Fruit fly (Drosophila melanogaster): ENCODE measurements around the gene Poxm.

The Poxm gene

DNA sequence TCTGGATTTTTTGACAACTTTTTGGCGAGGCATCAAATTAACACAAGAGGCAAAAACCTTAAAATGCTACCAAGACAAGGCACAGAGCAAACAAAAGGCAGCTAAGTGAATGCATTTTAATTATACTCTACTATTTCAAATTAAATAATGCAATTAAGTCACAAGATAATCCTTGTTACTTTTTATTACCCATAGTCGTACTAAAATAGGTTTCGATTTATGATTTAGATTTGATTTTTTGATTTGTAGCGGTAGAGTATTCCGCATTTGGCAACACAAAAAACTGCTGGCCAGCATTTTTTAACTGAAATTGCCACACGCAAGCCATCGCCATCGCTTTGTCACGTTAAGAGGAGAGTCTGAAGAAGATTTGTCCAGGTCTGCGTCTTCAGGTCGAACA lies 50.9 kb downstream of the Poxm start (continued):
- no peak for TF ChIP-seq brk (GFP tag; optimal IDR thresholded peaks at IDR 0.05)
- no peak for TF ChIP-seq usp (GFP tag; optimal IDR thresholded peaks at IDR 0.05)
- TF ChIP-seq Dif (GFP tag; optimal IDR thresholded peaks at IDR 0.05; ENCODE audit: partially characterized antibody) = no peak

DNA sequence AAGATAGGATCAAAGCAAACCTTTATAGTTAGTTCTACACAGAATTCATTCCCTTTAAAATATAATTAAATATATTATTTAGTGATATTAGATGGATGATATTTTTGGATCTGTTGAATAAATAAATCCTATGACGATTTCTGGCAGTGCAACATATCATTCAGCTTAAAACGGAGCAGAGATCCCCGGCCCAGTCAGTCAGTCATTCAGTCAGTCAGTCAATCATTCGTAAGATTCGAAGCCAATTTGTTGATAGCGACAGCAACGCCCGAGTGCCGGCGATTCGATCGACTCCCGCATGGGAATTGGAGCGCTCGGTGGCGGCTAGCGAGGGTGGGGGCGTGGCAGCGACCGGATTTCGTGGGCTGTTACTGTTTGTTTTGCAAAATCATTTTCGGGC lies 53.6 kb downstream of the Poxm start:
- TF ChIP-seq Dif (GFP tag; optimal IDR thresholded peaks at IDR 0.05; ENCODE audit: partially characterized antibody) = peak; percentile 20
- TF ChIP-seq br (GFP tag; optimal IDR thresholded peaks at IDR 0.05) = no peak
- TF ChIP-seq foxo (GFP tag; optimal IDR thresholded peaks at IDR 0.05) = peak in 1 of 2 experiments; percentile 22
- peak; percentile 19 for TF ChIP-seq Sp1 (GFP tag; optimal IDR thresholded peaks at IDR 0.05)
- TF ChIP-seq Rel (GFP tag; optimal IDR thresholded peaks at IDR 0.05) = no peak
- TF ChIP-seq Rel (tag; optimal IDR thresholded peaks at IDR 0.05) = peak; percentile 38
- TF ChIP-seq HLH106 (tag; optimal IDR thresholded peaks at IDR 0.05) = peak; percentile 43
- no peak for TF ChIP-seq sage (GFP tag; optimal IDR thresholded peaks at IDR 0.05)

DNA sequence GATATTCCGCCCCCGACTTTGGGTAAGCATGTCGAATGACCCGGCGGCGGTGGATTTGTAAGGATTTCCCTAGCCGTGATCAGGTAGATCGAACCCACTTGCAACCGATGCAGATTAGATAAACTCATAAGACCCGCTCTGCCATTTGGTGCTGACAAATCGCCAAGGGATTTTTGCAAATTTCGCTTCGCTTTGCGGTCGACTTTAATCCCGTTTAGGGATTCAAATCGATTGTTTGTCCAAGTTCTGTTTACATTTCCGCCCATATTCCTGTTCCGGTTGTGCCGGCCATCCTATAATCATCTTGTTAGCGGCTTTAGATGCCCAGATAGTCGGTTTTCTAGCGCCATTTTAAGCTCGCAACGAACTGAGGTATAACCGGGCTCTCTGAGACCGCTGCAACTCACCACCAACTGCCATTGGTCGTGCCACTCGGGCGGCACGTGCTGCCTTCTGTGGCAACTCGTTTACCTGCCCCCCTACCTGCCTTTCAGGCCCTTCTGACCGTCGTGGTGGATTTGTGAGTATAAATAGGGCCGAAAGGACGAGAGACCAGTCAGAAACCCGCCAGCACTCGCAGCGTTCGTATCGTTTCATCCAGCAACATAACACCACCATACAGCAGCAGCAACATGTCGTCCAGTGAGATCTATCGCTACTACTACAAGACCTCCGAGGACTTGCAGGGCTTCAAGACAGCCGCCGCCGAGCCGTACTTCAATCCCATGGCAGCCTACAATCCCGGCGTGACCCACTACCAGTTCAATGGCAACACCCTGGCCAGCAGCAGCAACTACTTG lies 55.9 kb downstream of the Poxm start, which contains the start of gene ato:
Gene ato, plus strand, starts transcription at position 559 of the 800 bp plus-strand sequence.
- TF ChIP-seq dsf (GFP tag; optimal IDR thresholded peaks at IDR 0.05; ENCODE audit: borderline replicate concordance) (no peak), Vsx2 (GFP tag; optimal IDR thresholded peaks at IDR 0.05; ENCODE audit: partially characterized antibody) (peak; percentile 60)

DNA sequence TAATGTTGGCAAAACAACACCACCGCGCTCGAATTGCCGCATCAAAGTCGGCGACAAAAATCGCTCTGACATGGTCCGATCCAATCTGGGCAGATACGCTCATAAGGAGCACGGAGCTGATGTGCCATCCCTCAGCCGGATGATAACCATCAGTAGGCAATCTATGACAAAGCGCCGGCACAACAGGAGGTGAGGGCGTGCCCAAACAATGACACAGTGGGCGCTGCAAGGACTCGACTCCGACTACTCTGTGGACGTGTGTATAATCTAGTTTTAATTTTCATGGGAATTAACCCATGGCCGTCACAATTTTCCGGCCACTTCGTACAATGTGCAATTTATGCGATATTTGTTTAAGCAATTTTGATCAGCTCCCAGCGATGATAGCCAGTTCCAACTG lies 58.6 kb downstream of the Poxm start:
- TF ChIP-seq foxo (GFP tag; optimal IDR thresholded peaks at IDR 0.05) (no peak), Hnf4 (GFP tag; optimal IDR thresholded peaks at IDR 0.05) (no peak), dsf (GFP tag; optimal IDR thresholded peaks at IDR 0.05; ENCODE audit: borderline replicate concordance) (no peak), dmrt93B (GFP tag; optimal IDR thresholded peaks at IDR 0.05) (no peak), pan (optimal IDR thresholded peaks at IDR 0.05) (no peak), Hr78 (GFP tag; optimal IDR thresholded peaks at IDR 0.05) (no peak), Myc (optimal IDR thresholded peaks at IDR 0.05) (no peak), usp (GFP tag; optimal IDR thresholded peaks at IDR 0.05) (no peak), lola (GFP tag; optimal IDR thresholded peaks at IDR 0.05) (no peak), Hr83 (GFP tag; optimal IDR thresholded peaks at IDR 0.05; ENCODE audit: poor library complexity, severe bottlenecking) (no peak), Jra (GFP tag; optimal IDR thresholded peaks at IDR 0.05) (no peak), Rel (GFP tag; optimal IDR thresholded peaks at IDR 0.05) (no peak), Rel (tag; optimal IDR thresholded peaks at IDR 0.05) (no peak), Mio (GFP tag; optimal IDR thresholded peaks at IDR 0.05) (no peak), h (GFP tag; optimal IDR thresholded peaks at IDR 0.05) (no peak), Sp1 (GFP tag; optimal IDR thresholded peaks at IDR 0.05) (no peak), sv (GFP tag; optimal IDR thresholded peaks at IDR 0.05) (no peak)

DNA sequence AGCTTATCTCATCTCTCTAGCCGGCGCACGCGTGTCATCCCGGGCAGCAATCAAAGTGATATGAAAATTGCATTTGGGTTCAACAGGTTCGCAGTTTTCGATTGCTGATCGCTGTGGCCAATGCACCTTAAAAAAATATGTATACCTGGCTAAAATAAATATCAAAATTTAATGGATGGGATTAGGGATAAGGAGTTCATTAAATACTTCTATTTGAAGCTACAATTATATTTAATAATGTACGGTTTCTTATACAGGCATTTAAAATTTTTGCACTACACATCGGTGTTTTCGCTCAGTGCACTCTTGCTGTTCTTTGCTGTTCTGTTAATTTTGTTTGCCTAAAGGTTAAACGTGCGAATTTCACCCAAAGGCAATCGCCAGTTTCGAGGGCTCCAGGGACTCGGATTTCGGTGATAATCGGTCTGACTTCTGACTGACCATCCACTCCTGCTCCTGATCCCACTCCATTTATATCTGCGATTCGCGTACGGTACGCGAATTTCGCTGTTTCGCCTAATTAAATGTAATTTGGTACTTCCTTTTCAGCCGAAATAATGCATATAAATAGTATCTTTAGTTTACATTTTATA lies 60.9 kb downstream of the Poxm start:
- TF ChIP-seq dl (GFP tag; optimal IDR thresholded peaks at IDR 0.05; ENCODE audit: insufficient read depth in 1 of 2, partially characterized antibody in 2 of 2) (no peak), Dfd (GFP tag; optimal IDR thresholded peaks at IDR 0.05) (no peak), dsf (GFP tag; optimal IDR thresholded peaks at IDR 0.05; ENCODE audit: borderline replicate concordance) (no peak), Vsx2 (GFP tag; optimal IDR thresholded peaks at IDR 0.05; ENCODE audit: partially characterized antibody) (no peak), h (GFP tag; optimal IDR thresholded peaks at IDR 0.05) (peak; percentile 79), br (GFP tag; optimal IDR thresholded peaks at IDR 0.05) (peak; percentile 71), CG32264 (GFP tag; optimal IDR thresholded peaks at IDR 0.05) (no peak), tai (GFP tag; optimal IDR thresholded peaks at IDR 0.05) (no peak), OdsH (GFP tag; optimal IDR thresholded peaks at IDR 0.05) (peak; percentile 60), CrebA (GFP tag; optimal IDR thresholded peaks at IDR 0.05; ENCODE audit: borderline replicate concordance) (no peak), brk (GFP tag; optimal IDR thresholded peaks at IDR 0.05) (no peak), CG9705 (GFP tag; optimal IDR thresholded peaks at IDR 0.05) (no peak), usp (GFP tag; optimal IDR thresholded peaks at IDR 0.05) (no peak), Rel (GFP tag; optimal IDR thresholded peaks at IDR 0.05) (no peak), Rel (tag; optimal IDR thresholded peaks at IDR 0.05) (peak; percentile 23), Sp1 (GFP tag; optimal IDR thresholded peaks at IDR 0.05) (peak; percentile 10), Hr83 (GFP tag; optimal IDR thresholded peaks at IDR 0.05; ENCODE audit: poor library complexity, severe bottlenecking) (no peak), GATAd (GFP tag; optimal IDR thresholded peaks at IDR 0.05) (no peak), rgr (GFP tag; optimal IDR thresholded peaks at IDR 0.05) (peak; percentile 63), fru (GFP tag; optimal IDR thresholded peaks at IDR 0.05) (peak; percentile 70), Abd-B (GFP tag; optimal IDR thresholded peaks at IDR 0.05) (no peak), Mio (GFP tag; optimal IDR thresholded peaks at IDR 0.05) (no peak), sage (GFP tag; optimal IDR thresholded peaks at IDR 0.05) (no peak), jim (GFP tag; optimal IDR thresholded peaks at IDR 0.05) (no peak), pan (optimal IDR thresholded peaks at IDR 0.05) (no peak), HLH106 (tag; optimal IDR thresholded peaks at IDR 0.05) (peak; percentile 62), woc (GFP tag; optimal IDR thresholded peaks at IDR 0.05) (no peak), foxo (GFP tag; optimal IDR thresholded peaks at IDR 0.05) (peak in 1 of 2 experiments; percentile 69), psq (GFP tag; optimal IDR thresholded peaks at IDR 0.05) (peak; percentile 56), Myc (optimal IDR thresholded peaks at IDR 0.05) (no peak), dmrt93B (GFP tag; optimal IDR thresholded peaks at IDR 0.05) (no peak), Hr78 (GFP tag; optimal IDR thresholded peaks at IDR 0.05) (no peak), Hnf4 (GFP tag; optimal IDR thresholded peaks at IDR 0.05) (no peak)
